Fruit fly (Drosophila melanogaster) whole organism, embryonic: Measurements from ENCODE around the gene CG6574.

Experiments
- ATbp ChIP-seq: fragments of 200-800 bp; sonication (Bioruptor generic); optimal IDR thresholded peaks from 2 replicates; lab custom pipeline; 2017; ENCODE audit warnings: missing biosample characterization, mild to moderate bottlenecking, missing genetic modification characterization, missing genetic modification reagents
- CG12104 ChIP-seq: fragments of 200-800 bp; sonication (Bioruptor generic); optimal IDR thresholded peaks from 3 replicates; lab custom pipeline; 2016; ENCODE audit warnings: missing biosample characterization, missing genetic modification characterization
- CG12299 ChIP-seq: fragments of 200-800 bp; sonication (Bioruptor generic); optimal IDR thresholded peaks from 2 replicates; lab custom pipeline; 2018; ENCODE audit warnings: missing biosample characterization, mild to moderate bottlenecking, missing genetic modification characterization
- CG15011 ChIP-seq: fragments of 200-800 bp; sonication (Bioruptor generic); optimal IDR thresholded peaks from 3 replicates; lab custom pipeline; 2018; ENCODE audit warnings: missing biosample characterization, mild to moderate bottlenecking, missing genetic modification characterization
- CG1792 ChIP-seq: fragments of 200-800 bp; sonication (Bioruptor generic); optimal IDR thresholded peaks from 2 replicates; lab custom pipeline; 2016; ENCODE audit warnings: missing biosample characterization, missing genetic modification characterization
- CG2202 ChIP-seq: fragments of 200-800 bp; sonication (Bioruptor generic); optimal IDR thresholded peaks from 2 replicates; lab custom pipeline; 2018; ENCODE audit warnings: missing biosample characterization, mild to moderate bottlenecking, missing genetic modification characterization
- CG3163 ChIP-seq: fragments of 200-800 bp; sonication (Bioruptor generic); optimal IDR thresholded peaks from 3 replicates; lab custom pipeline; 2016; ENCODE audit warnings: missing biosample characterization, missing genetic modification characterization
- CG34376 ChIP-seq: fragments of 200-800 bp; sonication (Bioruptor generic); optimal IDR thresholded peaks from 2 replicates; lab custom pipeline; 2018; ENCODE audit warnings: missing biosample characterization, mild to moderate bottlenecking, missing genetic modification characterization
- CG3995 ChIP-seq: fragments of 200-800 bp; sonication (Bioruptor generic); optimal IDR thresholded peaks from 3 replicates; lab custom pipeline; 2016; ENCODE audit warnings: missing biosample characterization, missing genetic modification characterization
- CG4820 ChIP-seq: fragments of 200-800 bp; sonication (Bioruptor generic); optimal IDR thresholded peaks from 3 replicates; lab custom pipeline; 2016; ENCODE audit warnings: missing biosample characterization, missing genetic modification characterization
- CG5245 ChIP-seq: fragments of 200-800 bp; sonication (Bioruptor generic); optimal IDR thresholded peaks from 3 replicates; lab custom pipeline; 2016; ENCODE audit warnings: missing biosample characterization, missing genetic modification characterization
- CG6654 ChIP-seq: fragments of 200-800 bp; sonication (Bioruptor generic); optimal IDR thresholded peaks from 2 replicates; lab custom pipeline; 2017; ENCODE audit warnings: missing biosample characterization, mild to moderate bottlenecking, missing genetic modification characterization
- CG6689 ChIP-seq: fragments of 200-800 bp; sonication (Bioruptor generic); IDR thresholded peaks from 2 replicates; pipeline ENCODE4 v1.3.6; 2022; ENCODE audit warnings: missing biosample characterization, missing genetic modification characterization
- CG8478 ChIP-seq: fragments of >200 bp; optimal IDR thresholded peaks from 2 replicates; lab custom pipeline; 2018
- CG9437 ChIP-seq: fragments of 200-800 bp; sonication (Bioruptor generic); optimal IDR thresholded peaks from 2 replicates; lab custom pipeline; 2018; ENCODE audit warnings: missing biosample characterization, mild to moderate bottlenecking, missing genetic modification characterization
- CG9817 ChIP-seq: fragments of 200-800 bp; sonication (Bioruptor generic); optimal IDR thresholded peaks from 2 replicates; lab custom pipeline; 2018; ENCODE audit warnings: missing biosample characterization, mild to moderate bottlenecking, missing genetic modification characterization, moderate library complexity
- CHES-1-like ChIP-seq: fragments of 200-800 bp; sonication (Bioruptor generic); optimal IDR thresholded peaks from 2 replicates; lab custom pipeline; 2016; ENCODE audit warnings: missing biosample characterization, missing genetic modification characterization
- Dad ChIP-seq: fragments of 200-800 bp; sonication (Bioruptor generic); optimal IDR thresholded peaks from 3 replicates; lab custom pipeline; 2016; ENCODE audit warnings: missing biosample characterization, missing genetic modification characterization
- Drgx ChIP-seq: fragments of 200-800 bp; sonication (Bioruptor generic); IDR thresholded peaks from 2 replicates; pipeline ENCODE4 v1.3.6; 2022; ENCODE audit warnings: missing biosample characterization, missing genetic modification characterization
- Ets97D ChIP-seq: fragments of 200-800 bp; sonication (Bioruptor generic); optimal IDR thresholded peaks from 3 replicates; lab custom pipeline; 2016; ENCODE audit warnings: missing biosample characterization, missing genetic modification characterization
- HLH3B ChIP-seq: fragments of 200-800 bp; sonication (Bioruptor generic); IDR thresholded peaks from 2 replicates; pipeline ENCODE4 v1.3.6; 2022; ENCODE audit warnings: missing biosample characterization, missing genetic modification characterization
- Hr78 ChIP-seq, 2 experiments: fragments of 200-800 bp in 1 of 2; fragments of >200 bp in 1 of 2; sonication (Bioruptor generic) in 1 of 2; optimal IDR thresholded peaks; 2 replicates each; lab custom pipeline; 2017 to 2019; ENCODE audit warnings: missing biosample characterization in 2 of 2, missing genetic modification characterization in 2 of 2, mild to moderate bottlenecking in 1 of 2, moderate library complexity in 1 of 2
- Kr ChIP-seq: fragments of 200-800 bp; sonication (Bioruptor generic); optimal IDR thresholded peaks from 2 replicates; lab custom pipeline; 2017; ENCODE audit warnings: missing biosample characterization, mild to moderate bottlenecking, missing genetic modification characterization
- Meics ChIP-seq: fragments of 200-800 bp; sonication (Bioruptor generic); optimal IDR thresholded peaks from 2 replicates; lab custom pipeline; 2017; ENCODE audit warnings: missing biosample characterization, mild to moderate bottlenecking, missing genetic modification characterization
- Mes4 ChIP-seq: fragments of 200-800 bp; sonication (Bioruptor generic); optimal IDR thresholded peaks from 2 replicates; lab custom pipeline; 2016; ENCODE audit warnings: missing biosample characterization, missing genetic modification characterization
- Mrtf ChIP-seq: fragments of 200-800 bp; sonication (Bioruptor generic); IDR thresholded peaks from 3 replicates; pipeline ENCODE4 v1.3.6; 2022; ENCODE audit warnings: missing biosample characterization, missing genetic modification characterization
- Oli ChIP-seq: fragments of 200-800 bp; sonication (Bioruptor generic); optimal IDR thresholded peaks from 2 replicates; lab custom pipeline; 2018; ENCODE audit warnings: missing biosample characterization, mild to moderate bottlenecking, missing genetic modification characterization, moderate library complexity
- Sin3A ChIP-seq: fragments of >200 bp; optimal IDR thresholded peaks from 2 replicates; lab custom pipeline; 2018
- Vsx1 ChIP-seq: fragments of 200-800 bp; sonication (Bioruptor generic); optimal IDR thresholded peaks from 2 replicates; lab custom pipeline; 2017; ENCODE audit warnings: missing biosample characterization, mild to moderate bottlenecking, missing genetic modification characterization, missing genetic modification reagents
- YL-1 ChIP-seq: fragments of 200-800 bp; sonication (Bioruptor generic); optimal IDR thresholded peaks from 3 replicates; lab custom pipeline; 2017; ENCODE audit warnings: missing biosample characterization, mild to moderate bottlenecking, missing genetic modification characterization
- bab2 ChIP-seq: fragments of 200-800 bp; sonication (Bioruptor generic); optimal IDR thresholded peaks from 2 replicates; lab custom pipeline; 2016; ENCODE audit warnings: missing biosample characterization, missing genetic modification characterization
- bcd ChIP-seq: fragments of 200-800 bp; sonication (Bioruptor generic); optimal IDR thresholded peaks from 2 replicates; lab custom pipeline; 2017; ENCODE audit warnings: missing biosample characterization, mild to moderate bottlenecking, missing genetic modification characterization
- chinmo ChIP-seq: fragments of 200-800 bp; sonication (Bioruptor generic); IDR thresholded peaks from 4 replicates; pipeline ENCODE4 v1.3.6; 2022; ENCODE audit warnings: missing biosample characterization, missing genetic modification characterization; ENCODE audit not compliant: partially characterized antibody
- dm ChIP-seq: fragments of 200-800 bp; sonication (Bioruptor generic); optimal IDR thresholded peaks from 3 replicates; lab custom pipeline; 2016; ENCODE audit warnings: missing biosample characterization, missing genetic modification characterization
- ewg ChIP-seq: fragments of 200-800 bp; sonication (Bioruptor generic); optimal IDR thresholded peaks from 3 replicates; lab custom pipeline; 2017; ENCODE audit warnings: mild to moderate bottlenecking, missing biosample characterization, missing genetic modification reagents, missing genetic modification characterization
- fd64A ChIP-seq: fragments of 200-800 bp; sonication (Bioruptor generic); optimal IDR thresholded peaks from 3 replicates; lab custom pipeline; 2018; ENCODE audit warnings: missing biosample characterization, mild to moderate bottlenecking, missing genetic modification characterization
- gsb ChIP-seq: fragments of 200-800 bp; sonication (Bioruptor generic); IDR thresholded peaks from 2 replicates; pipeline ENCODE4 v1.3.6; 2022; ENCODE audit warnings: missing biosample characterization, missing genetic modification characterization
- hbn ChIP-seq: fragments of 200-800 bp; sonication (Bioruptor generic); IDR thresholded peaks from 2 replicates; pipeline ENCODE4 v1.3.6; 2022; ENCODE audit warnings: missing biosample characterization, missing genetic modification characterization; ENCODE audit not compliant: partially characterized antibody
- hkb ChIP-seq, 2 experiments: fragments of 200-800 bp in 1 of 2; fragments of >200 bp in 1 of 2; sonication (Bioruptor generic) in 1 of 2; IDR thresholded peaks in 1 of 2; optimal IDR thresholded peaks in 1 of 2; 2 replicates each; pipeline versions ENCODE4 v1.3.6 to Lab custom; 2017 to 2022; ENCODE audit warnings: missing biosample characterization in 1 of 2, missing genetic modification characterization in 1 of 2
- knrl ChIP-seq: fragments of 200-800 bp; sonication (Bioruptor generic); IDR thresholded peaks from 3 replicates; pipeline ENCODE4 v1.3.6; 2022; ENCODE audit warnings: missing biosample characterization, missing genetic modification characterization; ENCODE audit not compliant: partially characterized antibody
- lilli ChIP-seq: fragments of 200-800 bp; sonication (Bioruptor generic); optimal IDR thresholded peaks from 3 replicates; lab custom pipeline; 2016; ENCODE audit warnings: missing biosample characterization, missing genetic modification characterization
- ranshi ChIP-seq: fragments of 200-800 bp; sonication (Bioruptor generic); IDR thresholded peaks from 2 replicates; pipeline ENCODE4 v1.3.6; 2022; ENCODE audit warnings: missing biosample characterization, missing genetic modification characterization
- scrt ChIP-seq: fragments of 200-800 bp; sonication (Bioruptor generic); optimal IDR thresholded peaks from 2 replicates; lab custom pipeline; 2018; ENCODE audit warnings: missing biosample characterization, mild to moderate bottlenecking, missing genetic modification characterization, moderate library complexity
- sens ChIP-seq: fragments of 200-800 bp; sonication (Bioruptor generic); peaks from one replicate; lab custom pipeline; 2016; ENCODE audit warnings: missing biosample characterization, missing genetic modification characterization
- slp2 ChIP-seq: fragments of 200-800 bp; sonication (Bioruptor generic); optimal IDR thresholded peaks from 2 replicates; lab custom pipeline; 2016; ENCODE audit warnings: missing biosample characterization, missing genetic modification characterization
- sug ChIP-seq: fragments of 200-800 bp; optimal IDR thresholded peaks from 2 replicates; lab custom pipeline; 2019; ENCODE audit warnings: missing biosample characterization, mild to moderate bottlenecking, missing genetic modification characterization, moderate library complexity
- zfh1 ChIP-seq: fragments of 200-800 bp; sonication (Bioruptor generic); IDR thresholded peaks from 3 replicates; pipeline ENCODE4 v1.3.6; 2022; ENCODE audit warnings: missing biosample characterization, missing genetic modification characterization

CG6574 gene

dm6 chr3R:10881824-10882559 is 19.2 kb upstream of the CG6574 start, which contains the start of gene Tpc1 (continued):
- no peak for TF ChIP-seq CG9817
- peak; percentile 70 for TF ChIP-seq CG9437
- TF ChIP-seq CG6654 (GFP tag; lab: Kevin White, UChicago) = no peak
- TF ChIP-seq CG15011 = no peak
- peak; percentile 94 for TF ChIP-seq CG3995
- TF ChIP-seq gsb (GFP tag; lab: Robert Waterston, UW) = no peak
- no peak for TF ChIP-seq CG12104 (GFP tag; lab: Kevin White, UChicago)
- peak; percentile 47 for TF ChIP-seq scrt (GFP tag; lab: Kevin White, UChicago)
- no peak for TF ChIP-seq fd64A (GFP tag; lab: Kevin White, UChicago)
- TF ChIP-seq CG4820 (GFP tag; lab: Kevin White, UChicago) = peak; percentile 6
- TF ChIP-seq knrl (GFP tag; lab: Robert Waterston, UW) = peak; percentile 90
- peak; percentile 10 for TF ChIP-seq dm (GFP tag; lab: Kevin White, UChicago)
- TF ChIP-seq Mrtf (GFP tag; lab: Robert Waterston, UW) = no peak
- no peak for TF ChIP-seq Mes4
- TF ChIP-seq Dad = peak; percentile 29

dm6 chr3R:10879219-10879618 is 16.4 kb upstream of the CG6574 start, which contains the start of gene CG14695:
TSS of gene CG14695 (minus strand) at chr3R:10879319.
- TF ChIP-seq hkb (optimal IDR thresholded peaks at IDR 0.05; lab: Kevin White, UChicago) = no peak
- peak; percentile 15; the same call in 1 of the 2 replicates for TF ChIP-seq hkb (GFP tag; IDR thresholded peaks at IDR 0.05; lab: Robert Waterston, UW)
- 0 out of 3 replicates have a peak, but pooled peaks have one; percentile 14 for TF ChIP-seq zfh1 (GFP tag; lab: Robert Waterston, UW)
- no peak for TF ChIP-seq HLH3B (GFP tag; lab: Robert Waterston, UW)
- no peak for TF ChIP-seq YL-1 (GFP tag; lab: Kevin White, UChicago)
- TF ChIP-seq chinmo = 0 out of 4 replicates have a peak, but pooled peaks have one; percentile 34
- TF ChIP-seq CG12299 (tag; lab: Kevin White, UChicago) = no peak
- no peak for TF ChIP-seq Vsx1 (GFP tag; lab: Kevin White, UChicago)
- no peak for TF ChIP-seq hbn (GFP tag; lab: Robert Waterston, UW)
- no peak for TF ChIP-seq CG3163 (GFP tag; lab: Kevin White, UChicago)

- no peak for TF ChIP-seq CG6689 (GFP tag; lab: Robert Waterston, UW)
- no peak for TF ChIP-seq CG2202
- 0 out of 2 replicates have a peak, but pooled peaks have one; percentile 4 for TF ChIP-seq ranshi (GFP tag; lab: Robert Waterston, UW)
- TF ChIP-seq slp2 (GFP tag; lab: Kevin White, UChicago) = no peak
- TF ChIP-seq CG8478 = peak; percentile 52
- TF ChIP-seq, all 482 proteins: peak for 2
Observed at dm6 chr3R:10878628-10879027, 15.8 kb upstream of the CG6574 start.

- no peak for TF ChIP-seq ewg (GFP tag; lab: Kevin White, UChicago)
- peak; percentile 68 for TF ChIP-seq CG34376
- TF ChIP-seq Hr78 (GFP tag; optimal IDR thresholded peaks at IDR 0.05; lab: Kevin White, UChicago) = peak in 1 of 2 experiments; percentile 27
- no peak for TF ChIP-seq Kr (GFP tag; lab: Kevin White, UChicago)
- TF ChIP-seq Ets97D (GFP tag; lab: Kevin White, UChicago) = no peak
- TF ChIP-seq CG1792 (GFP tag; lab: Kevin White, UChicago) = no peak
- TF ChIP-seq sens = peak; percentile 47
- TF ChIP-seq CHES-1-like (GFP tag; lab: Kevin White, UChicago) = no peak
- TF ChIP-seq bab2 (GFP tag; lab: Kevin White, UChicago) = no peak
- TF ChIP-seq Meics = no peak
- TF ChIP-seq ATbp (GFP tag; lab: Kevin White, UChicago) = no peak
- TF ChIP-seq bcd (GFP tag; lab: Kevin White, UChicago) = no peak
- peak; percentile 90 for TF ChIP-seq sug (tag; lab: Kevin White, UChicago)
- TF ChIP-seq Oli (tag; lab: Kevin White, UChicago) = no peak
- no peak for TF ChIP-seq lilli (GFP tag; lab: Kevin White, UChicago)
- no peak for TF ChIP-seq Sin3A (lab: Kevin White, UChicago)
- no peak for TF ChIP-seq CG5245 (GFP tag; lab: Kevin White, UChicago)
- no peak for TF ChIP-seq Drgx
Observed at dm6 chr3R:10877808-10878207, 15.0 kb upstream of the CG6574 start.
